Fruit fly (Drosophila melanogaster) whole organism, embryonic: Measurements from ENCODE around the gene Eip75B.

Experiments used
- Atf3 ChIP-seq: fragments of 200-800 bp; sonication (Bioruptor generic); optimal IDR thresholded peaks from 3 replicates; lab custom pipeline; 2016; ENCODE audit warnings: missing biosample characterization, missing genetic modification characterization
- Atf6 ChIP-seq: fragments of 200-800 bp; sonication (Bioruptor generic); IDR thresholded peaks from 2 replicates; pipeline ENCODE4 v1.3.6; 2022; ENCODE audit warnings: missing biosample characterization, missing genetic modification characterization
- BtbVII ChIP-seq: fragments of 200-800 bp; sonication (Bioruptor generic); optimal IDR thresholded peaks from 3 replicates; lab custom pipeline; 2017; ENCODE audit warnings: missing biosample characterization, mild to moderate bottlenecking, missing genetic modification characterization
- CG10321 ChIP-seq: fragments of 200-800 bp; sonication (Bioruptor generic); IDR thresholded peaks from 2 replicates; pipeline ENCODE4 v1.3.6; 2022; ENCODE audit warnings: missing biosample characterization, missing genetic modification characterization
- CG11696 ChIP-seq: fragments of 200-800 bp; sonication (Bioruptor generic); IDR thresholded peaks from 2 replicates; pipeline ENCODE4 v1.3.6; 2022; ENCODE audit warnings: missing biosample characterization, missing genetic modification characterization
- CG13123 ChIP-seq: fragments of 200-800 bp; sonication (Bioruptor generic); optimal IDR thresholded peaks from 2 replicates; lab custom pipeline; 2016; ENCODE audit warnings: missing biosample characterization, missing genetic modification characterization
- CG13894 ChIP-seq: fragments of 200-800 bp; sonication (Bioruptor generic); optimal IDR thresholded peaks from 3 replicates; lab custom pipeline; 2018; ENCODE audit warnings: missing biosample characterization, mild to moderate bottlenecking, missing genetic modification characterization, moderate library complexity
- CG14014 ChIP-seq: fragments of 200-800 bp; sonication (Bioruptor generic); IDR thresholded peaks from 2 replicates; pipeline ENCODE4 v1.3.6; 2022; ENCODE audit warnings: missing biosample characterization, missing genetic modification characterization
- CG15479 ChIP-seq: fragments of 200-800 bp; sonication (Bioruptor generic); optimal IDR thresholded peaks from 3 replicates; lab custom pipeline; 2019; ENCODE audit warnings: missing biosample characterization, mild to moderate bottlenecking, missing genetic modification characterization, moderate library complexity
- CG1602 ChIP-seq: fragments of 200-800 bp; sonication (Bioruptor generic); optimal IDR thresholded peaks from 3 replicates; lab custom pipeline; 2016; ENCODE audit warnings: missing biosample characterization, missing genetic modification characterization
- CG1647 ChIP-seq: fragments of 200-800 bp; sonication (Bioruptor generic); optimal IDR thresholded peaks from 3 replicates; lab custom pipeline; 2016; ENCODE audit warnings: missing biosample characterization, missing genetic modification characterization
- CG16815 ChIP-seq: fragments of 200-800 bp; sonication (Bioruptor generic); optimal IDR thresholded peaks from 3 replicates; lab custom pipeline; 2017; ENCODE audit warnings: missing biosample characterization, mild to moderate bottlenecking, missing genetic modification characterization
- CG2199 ChIP-seq: fragments of 200-800 bp; sonication (Bioruptor generic); IDR thresholded peaks from 3 replicates; pipeline ENCODE4 v1.3.6; 2022; ENCODE audit warnings: missing biosample characterization, missing genetic modification characterization
- CG2875 ChIP-seq: fragments of 200-800 bp; sonication (Bioruptor generic); optimal IDR thresholded peaks from 2 replicates; lab custom pipeline; 2017; ENCODE audit warnings: missing biosample characterization, mild to moderate bottlenecking, missing genetic modification characterization, missing genetic modification reagents
- CG30403 ChIP-seq: fragments of 200-800 bp; sonication (Bioruptor generic); optimal IDR thresholded peaks from 3 replicates; lab custom pipeline; 2016; ENCODE audit warnings: missing biosample characterization, missing genetic modification characterization
- CG31365 ChIP-seq: fragments of 200-800 bp; sonication (Bioruptor generic); optimal IDR thresholded peaks from 2 replicates; lab custom pipeline; 2018; ENCODE audit warnings: missing biosample characterization, mild to moderate bottlenecking, missing genetic modification characterization
- CG7987 ChIP-seq: fragments of 200-800 bp; sonication (Bioruptor generic); optimal IDR thresholded peaks from 2 replicates; lab custom pipeline; 2018; ENCODE audit warnings: missing biosample characterization, mild to moderate bottlenecking, missing genetic modification characterization, moderate library complexity
- CG8478 ChIP-seq: fragments of >200 bp; optimal IDR thresholded peaks from 2 replicates; lab custom pipeline; 2018
- CG9437 ChIP-seq: fragments of 200-800 bp; sonication (Bioruptor generic); optimal IDR thresholded peaks from 2 replicates; lab custom pipeline; 2018; ENCODE audit warnings: missing biosample characterization, mild to moderate bottlenecking, missing genetic modification characterization
- CrebB ChIP-seq: fragments of 200-800 bp; sonication (Bioruptor generic); optimal IDR thresholded peaks from 3 replicates; lab custom pipeline; 2018; ENCODE audit warnings: missing biosample characterization, mild to moderate bottlenecking, missing genetic modification characterization
- Deaf1 ChIP-seq: fragments of 200-800 bp; optimal IDR thresholded peaks from 3 replicates; lab custom pipeline; 2019; ENCODE audit warnings: missing biosample characterization, mild to moderate bottlenecking, missing genetic modification characterization, moderate library complexity
- Dip3 ChIP-seq: fragments of 200-800 bp; sonication (Bioruptor generic); optimal IDR thresholded peaks from 3 replicates; lab custom pipeline; 2016; ENCODE audit warnings: missing biosample characterization, missing genetic modification characterization
- Dll ChIP-seq: fragments of 200-800 bp; sonication (Bioruptor generic); IDR thresholded peaks from 4 replicates; pipeline ENCODE4 v1.3.6; 2022; ENCODE audit warnings: missing biosample characterization, missing genetic modification characterization; ENCODE audit not compliant: partially characterized antibody
- Dref ChIP-seq: fragments of 200-800 bp; sonication (Bioruptor generic); IDR thresholded peaks from 2 replicates; pipeline ENCODE4 v1.3.6; 2022; ENCODE audit warnings: missing biosample characterization, missing genetic modification characterization
- Drgx ChIP-seq: fragments of 200-800 bp; sonication (Bioruptor generic); IDR thresholded peaks from 2 replicates; pipeline ENCODE4 v1.3.6; 2022; ENCODE audit warnings: missing biosample characterization, missing genetic modification characterization
- ERR ChIP-seq: fragments of 200-800 bp; sonication (Bioruptor generic); optimal IDR thresholded peaks from 2 replicates; lab custom pipeline; 2016; ENCODE audit warnings: missing biosample characterization, missing genetic modification characterization
- Hr39 ChIP-seq: fragments of >200 bp; optimal IDR thresholded peaks from 2 replicates; lab custom pipeline; 2017
- Lim3 ChIP-seq: fragments of 200-800 bp; sonication (Bioruptor generic); IDR thresholded peaks from 2 replicates; pipeline ENCODE4 v1.3.6; 2022; ENCODE audit warnings: missing biosample characterization, missing genetic modification characterization
- Myb ChIP-seq: fragments of 200-800 bp; sonication (Bioruptor generic); optimal IDR thresholded peaks from 2 replicates; lab custom pipeline; 2016; ENCODE audit warnings: missing biosample characterization, missing genetic modification characterization
- Oli ChIP-seq: fragments of 200-800 bp; sonication (Bioruptor generic); optimal IDR thresholded peaks from 2 replicates; lab custom pipeline; 2018; ENCODE audit warnings: missing biosample characterization, mild to moderate bottlenecking, missing genetic modification characterization, moderate library complexity
- Sry-δ ChIP-seq: fragments of 200-800 bp; sonication (Bioruptor generic); optimal IDR thresholded peaks from 2 replicates; lab custom pipeline; 2016; ENCODE audit warnings: missing biosample characterization, missing genetic modification characterization
- ash1 ChIP-seq: fragments of 200-800 bp; sonication (Bioruptor generic); optimal IDR thresholded peaks from 2 replicates; lab custom pipeline; 2018; ENCODE audit warnings: missing biosample characterization, mild to moderate bottlenecking, missing genetic modification characterization
- cad ChIP-seq: fragments of >200 bp; optimal IDR thresholded peaks from 2 replicates; lab custom pipeline; 2017; ENCODE audit warnings: missing biosample characterization, missing genetic modification characterization
- ci ChIP-seq: fragments of 200-800 bp; sonication (Bioruptor generic); IDR thresholded peaks from 3 replicates; pipeline ENCODE4 v1.3.6; 2022; ENCODE audit warnings: missing biosample characterization, missing genetic modification characterization
- crol ChIP-seq: fragments of 200-800 bp; sonication (Bioruptor generic); IDR thresholded peaks from 2 replicates; pipeline ENCODE4 v1.3.6; 2022; ENCODE audit warnings: missing biosample characterization, missing genetic modification characterization
- eve ChIP-seq, 2 experiments: fragments of >200 bp; optimal IDR thresholded peaks; 2 replicates each; lab custom pipeline; 2017; ENCODE audit warnings: missing biosample characterization in 2 of 2, missing genetic modification characterization in 2 of 2
- fu2 ChIP-seq: fragments of 200-800 bp; sonication (Bioruptor generic); optimal IDR thresholded peaks from 2 replicates; lab custom pipeline; 2016; ENCODE audit warnings: missing biosample characterization, missing genetic modification characterization
- gro ChIP-seq: fragments of 200-800 bp; sonication (Bioruptor generic); optimal IDR thresholded peaks from 2 replicates; lab custom pipeline; 2016; ENCODE audit warnings: missing biosample characterization, missing genetic modification characterization
- jigr1 ChIP-seq: fragments of 200-800 bp; sonication (Bioruptor generic); IDR thresholded peaks from 3 replicates; pipeline ENCODE4 v1.3.6; 2022; ENCODE audit warnings: missing biosample characterization, missing genetic modification characterization
- jing ChIP-seq: fragments of 200-800 bp; sonication (Bioruptor generic); optimal IDR thresholded peaks from 2 replicates; lab custom pipeline; 2018; ENCODE audit warnings: missing biosample characterization, mild to moderate bottlenecking, missing genetic modification characterization
- lab ChIP-seq: fragments of 200-800 bp; sonication (Bioruptor generic); optimal IDR thresholded peaks from 3 replicates; lab custom pipeline; 2017; ENCODE audit warnings: missing biosample characterization, missing genetic modification characterization, mild to moderate bottlenecking, moderate library complexity, missing genetic modification reagents
- lov ChIP-seq, 2 experiments: fragments of 200-800 bp in 1 of 2; fragments of >200 bp in 1 of 2; sonication (Bioruptor generic) in 1 of 2; IDR thresholded peaks in 1 of 2; optimal IDR thresholded peaks in 1 of 2; 2 replicates in 1 of 2; 3 replicates in 1 of 2; pipeline versions ENCODE4 v1.3.6 to Lab custom; 2017 to 2022; ENCODE audit warnings: missing biosample characterization in 1 of 2, missing genetic modification characterization in 1 of 2
- mirr ChIP-seq: fragments of 200-800 bp; sonication (Bioruptor generic); optimal IDR thresholded peaks from 3 replicates; lab custom pipeline; 2018; ENCODE audit warnings: missing biosample characterization, mild to moderate bottlenecking, missing genetic modification characterization
- prd ChIP-seq, 3 experiments: fragments of >200 bp in 2 of 3; fragments of 200-800 bp in 1 of 3; sonication (Bioruptor generic) in 1 of 3; optimal IDR thresholded peaks in 2 of 3; IDR thresholded peaks in 1 of 3; 2 replicates in 2 of 3; 3 replicates in 1 of 3; pipeline versions ENCODE4 v1.3.6 to Lab custom; 2017 to 2022; ENCODE audit warnings: missing biosample characterization in 1 of 3, missing genetic modification characterization in 1 of 3
- scrt ChIP-seq: fragments of 200-800 bp; sonication (Bioruptor generic); optimal IDR thresholded peaks from 2 replicates; lab custom pipeline; 2018; ENCODE audit warnings: missing biosample characterization, mild to moderate bottlenecking, missing genetic modification characterization, moderate library complexity
- sd ChIP-seq: fragments of 200-800 bp; sonication (Bioruptor generic); optimal IDR thresholded peaks from 3 replicates; lab custom pipeline; 2018; ENCODE audit warnings: missing biosample characterization, mild to moderate bottlenecking, missing genetic modification characterization, moderate library complexity
- slou ChIP-seq: fragments of 200-800 bp; sonication (Bioruptor generic); optimal IDR thresholded peaks from 3 replicates; lab custom pipeline; 2016; ENCODE audit warnings: missing biosample characterization, missing genetic modification characterization
- tgo ChIP-seq: fragments of 200-800 bp; sonication (Bioruptor generic); IDR thresholded peaks from 3 replicates; pipeline ENCODE4 v1.3.6; 2022; ENCODE audit warnings: missing biosample characterization, missing genetic modification characterization
- tio ChIP-seq: fragments of 200-800 bp; sonication (Bioruptor generic); optimal IDR thresholded peaks from 2 replicates; lab custom pipeline; 2017; ENCODE audit warnings: missing biosample characterization, missing genetic modification characterization, inconsistent platforms
- z ChIP-seq: fragments of 200-800 bp; sonication (Bioruptor generic); IDR thresholded peaks from 3 replicates; pipeline ENCODE4 v1.3.6; 2022; ENCODE audit warnings: missing biosample characterization, missing genetic modification characterization

The Eip75B gene

dm6 chr3L:17929697-17930581 lies 134.6 kb downstream of the Eip75B start (continued):
- no peak for TF ChIP-seq Dip3 (GFP tag; lab: Kevin White, UChicago)
- TF ChIP-seq cad (GFP tag; lab: Kevin White, UChicago): no peak
- TF ChIP-seq Oli (tag; lab: Kevin White, UChicago): no peak
- no peak for TF ChIP-seq CG9437 (GFP tag; lab: Kevin White, UChicago)
- TF ChIP-seq CG31365: no peak
- TF ChIP-seq crol (GFP tag; lab: Robert Waterston, UW): peak; percentile 16; the same call in 1 of the 2 replicates
- no peak for TF ChIP-seq Myb (GFP tag; lab: Kevin White, UChicago)
- TF ChIP-seq CG1647 (GFP tag; lab: Kevin White, UChicago): no peak
- no peak for TF ChIP-seq Drgx (GFP tag; lab: Robert Waterston, UW)
- TF ChIP-seq lab (GFP tag; lab: Kevin White, UChicago): peak; percentile 0
- TF ChIP-seq ci (GFP tag; lab: Robert Waterston, UW): no peak
- peak; percentile 69 for TF ChIP-seq CG10321 (GFP tag; lab: Robert Waterston, UW)
- no peak for TF ChIP-seq CG16815 (GFP tag; lab: Kevin White, UChicago)
- no peak for TF ChIP-seq z (GFP tag; lab: Robert Waterston, UW)
- no peak for TF ChIP-seq CG14014 (GFP tag; lab: Robert Waterston, UW)
- no peak for TF ChIP-seq CG15479 (GFP tag; lab: Kevin White, UChicago)
- no peak for TF ChIP-seq tio (GFP tag; lab: Kevin White, UChicago)
- TF ChIP-seq lov (optimal IDR thresholded peaks at IDR 0.05; lab: Kevin White, UChicago): no peak
- no peak for TF ChIP-seq lov (GFP tag; IDR thresholded peaks at IDR 0.05; lab: Robert Waterston, UW)
- no peak for TF ChIP-seq CG13123 (GFP tag; lab: Kevin White, UChicago)
- TF ChIP-seq eve (GFP tag; optimal IDR thresholded peaks at IDR 0.05; lab: Kevin White, UChicago): no peak
- no peak for TF ChIP-seq slou (GFP tag; lab: Kevin White, UChicago)
- TF ChIP-seq jigr1 (GFP tag; lab: Robert Waterston, UW): no peak
- TF ChIP-seq sd: no peak
- TF ChIP-seq BtbVII (GFP tag; lab: Kevin White, UChicago): no peak
- no peak for TF ChIP-seq fu2
- TF ChIP-seq ERR (GFP tag; lab: Kevin White, UChicago): peak; percentile 78
- TF ChIP-seq CG2199 (GFP tag; lab: Robert Waterston, UW): no peak
- no peak for TF ChIP-seq CG1602 (GFP tag; lab: Kevin White, UChicago)
- no peak for TF ChIP-seq tgo (GFP tag; lab: Robert Waterston, UW)
- TF ChIP-seq Hr39 (lab: Kevin White, UChicago): no peak
- no peak for TF ChIP-seq gro (GFP tag; lab: Kevin White, UChicago)
- TF ChIP-seq CG8478 (lab: Kevin White, UChicago): peak; percentile 83
- no peak for TF ChIP-seq Atf6 (GFP tag; lab: Robert Waterston, UW)
- TF ChIP-seq Dll (GFP tag; lab: Robert Waterston, UW): no peak
- peak; percentile 62 for TF ChIP-seq scrt (GFP tag; lab: Kevin White, UChicago)
- TF ChIP-seq jing (GFP tag; lab: Kevin White, UChicago): no peak
- no peak for TF ChIP-seq CG30403 (GFP tag; lab: Kevin White, UChicago)
- no peak for TF ChIP-seq CrebB
- no peak for TF ChIP-seq Dref (GFP tag; lab: Robert Waterston, UW)
- TF ChIP-seq Atf3 (GFP tag; lab: Kevin White, UChicago): no peak
- TF ChIP-seq CG11696 (GFP tag; lab: Robert Waterston, UW): no peak
- TF ChIP-seq mirr: no peak
- no peak for TF ChIP-seq Deaf1 (tag; lab: Kevin White, UChicago)
- peak; percentile 19 for TF ChIP-seq CG13894 (tag; lab: Kevin White, UChicago)
- no peak for TF ChIP-seq ash1 (GFP tag; lab: Kevin White, UChicago)
- TF ChIP-seq Lim3: no peak
- TF ChIP-seq CG2875: no peak
- TF ChIP-seq Sry-δ (GFP tag; lab: Kevin White, UChicago): no peak
- TF ChIP-seq CG7987 (GFP tag; lab: Kevin White, UChicago): no peak
- no peak for TF ChIP-seq prd (optimal IDR thresholded peaks at IDR 0.05; lab: Kevin White, UChicago)
- no peak for TF ChIP-seq prd (GFP tag; IDR thresholded peaks at IDR 0.05; lab: Robert Waterston, UW)
